Worm (Caenorhabditis elegans) whole organism, young adult: Measurements from ENCODE around the gene clec-254.
"Not testable (repeated sequence)": the region's sequence is repeated elsewhere in the genome, so short reads cannot be mapped to it uniquely, and the experiment has no call there.

Source experiments
- Y53F4B.3 ChIP-seq: fragments of 200-800 bp; sonication (Bioruptor generic); IDR thresholded peaks from 2 replicates; pipeline ENCODE4 v1.3.6; 2022; ENCODE audit warnings: missing genetic modification reagents, missing genetic modification characterization, missing compliant biosample characterization
- ceh-91 ChIP-seq: fragments of 200-800 bp; sonication (Bioruptor generic); IDR thresholded peaks from 2 replicates; pipeline ENCODE4 v1.3.6; 2022; ENCODE audit warnings: missing genetic modification reagents, missing genetic modification characterization, missing compliant biosample characterization
- let-607 ChIP-seq, 2 experiments: fragments of 200-800 bp in 1 of 2; sonication (Bioruptor generic) in 1 of 2; sonication (generic microtip) in 1 of 2; optimal IDR thresholded peaks; 2 replicates each; lab custom pipeline; 2016 to 2018; ENCODE audit warnings: mild to moderate bottlenecking in 2 of 2, missing compliant biosample characterization in 2 of 2, missing genetic modification characterization in 2 of 2, moderate library complexity in 2 of 2, missing genotype in 1 of 2

DNA sequence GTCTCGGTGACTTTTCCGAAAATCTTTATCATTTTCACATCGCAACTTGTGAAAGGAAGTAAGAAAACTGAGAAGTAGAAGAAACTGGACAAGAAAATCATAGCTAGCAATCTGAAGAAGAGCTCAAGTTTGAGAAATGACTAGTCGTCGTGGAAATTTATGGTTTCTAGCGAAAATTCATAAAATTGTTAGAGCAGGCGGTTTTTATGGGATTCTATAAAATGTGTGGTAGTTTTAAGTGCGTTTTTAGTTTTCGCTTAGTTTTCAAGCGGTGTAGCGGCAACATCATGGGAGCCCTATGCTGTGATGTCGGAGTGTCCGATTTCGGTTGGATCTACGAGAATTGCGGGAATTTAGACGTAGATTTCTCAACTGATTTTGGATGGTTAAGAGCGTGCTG is at the start of gene clec-254:
- not testable (repeated sequence) for TF ChIP-seq let-607 (tag; optimal IDR thresholded peaks at IDR 0.05; lab: Kevin White, UChicago); ceh-91 (GFP tag; lab: Robert Waterston, UW); Y53F4B.3
